Fruit fly (Drosophila melanogaster): ENCODE results near the gene CG14253.

DNA sequence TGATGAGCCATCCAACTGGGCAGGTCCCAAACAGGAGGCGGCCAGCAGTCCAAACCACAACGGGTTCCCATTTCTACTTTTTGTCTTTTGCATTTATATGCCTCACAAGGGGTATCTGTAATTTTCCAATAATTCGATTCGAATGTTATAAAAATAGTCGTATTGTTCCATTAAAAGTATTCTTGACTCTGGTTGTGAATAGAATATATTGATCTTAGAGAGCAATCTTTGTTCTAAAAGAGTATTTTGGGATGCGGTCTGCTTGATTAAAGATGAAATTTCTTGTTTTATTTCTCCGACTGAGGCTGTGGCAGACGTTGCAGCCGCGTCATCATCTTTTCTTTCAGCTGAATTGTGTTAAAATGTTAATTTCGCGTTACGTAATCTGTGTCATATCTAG is 55.6 kb downstream of the CG14253 start:
- TF ChIP-seq Pif1A (GFP tag; optimal IDR thresholded peaks at IDR 0.05) (no peak), CG10348 (GFP tag; IDR thresholded peaks at IDR 0.05) (no peak), CG4496 (GFP tag; IDR thresholded peaks at IDR 0.05) (0 out of 3 replicates have a peak, but pooled peaks have one; percentile 17), EcR (GFP tag; optimal IDR thresholded peaks at IDR 0.05) (no peak), CG17806 (tag; optimal IDR thresholded peaks at IDR 0.05) (no peak), Pif1B (GFP tag; optimal IDR thresholded peaks at IDR 0.05) (no peak), D1 (tag; optimal IDR thresholded peaks at IDR 0.05) (no peak), gl (tag; optimal IDR thresholded peaks at IDR 0.05) (no peak)
